Fruit fly (Drosophila melanogaster) whole organism, embryonic: ENCODE measurements around the gene AP-1mu.

Source experiments
- Awh ChIP-seq: fragments of 200-800 bp; sonication (Bioruptor generic); IDR thresholded peaks from 2 replicates; pipeline ENCODE4, ENCODE4 v1.3.6; 2022; ENCODE audit warnings: missing biosample characterization, missing genetic modification characterization
- CG14050 ChIP-seq: fragments of 200-800 bp; sonication (Bioruptor generic); IDR thresholded peaks from 3 replicates; pipeline ENCODE4 v1.3.6; 2022; ENCODE audit warnings: missing biosample characterization, missing genetic modification characterization
- CG16813 ChIP-seq: fragments of 200-800 bp; sonication (Bioruptor generic); IDR thresholded peaks from 3 replicates; pipeline ENCODE4 v1.3.6; 2022; ENCODE audit warnings: missing biosample characterization, missing genetic modification characterization; ENCODE audit not compliant: partially characterized antibody
- CG18476 ChIP-seq: fragments of 200-800 bp; sonication (Bioruptor generic); optimal IDR thresholded peaks from 2 replicates; lab custom pipeline; 2016; ENCODE audit warnings: missing biosample characterization, mild to moderate bottlenecking, missing genetic modification characterization
- CG7271 ChIP-seq: fragments of 200-800 bp; sonication (Bioruptor generic); optimal IDR thresholded peaks from 2 replicates; lab custom pipeline; 2018; ENCODE audit warnings: missing biosample characterization, mild to moderate bottlenecking, missing genetic modification characterization, moderate library complexity
- CG8924 ChIP-seq: fragments of 200-800 bp; optimal IDR thresholded peaks from 3 replicates; lab custom pipeline; 2019; ENCODE audit warnings: missing biosample characterization, mild to moderate bottlenecking, missing genetic modification characterization, moderate library complexity
- CG9609 ChIP-seq: fragments of 200-800 bp; sonication (Bioruptor generic); optimal IDR thresholded peaks from 3 replicates; lab custom pipeline; 2016; ENCODE audit warnings: missing biosample characterization, missing genetic modification characterization
- Hr78 ChIP-seq, 2 experiments: fragments of 200-800 bp in 1 of 2; fragments of >200 bp in 1 of 2; sonication (Bioruptor generic) in 1 of 2; optimal IDR thresholded peaks; 2 replicates each; lab custom pipeline; 2017 to 2019; ENCODE audit warnings: missing biosample characterization in 2 of 2, missing genetic modification characterization in 2 of 2, mild to moderate bottlenecking in 1 of 2, moderate library complexity in 1 of 2
- Lhr ChIP-seq: fragments of 200-800 bp; sonication (Bioruptor generic); optimal IDR thresholded peaks from 3 replicates; lab custom pipeline; 2017; ENCODE audit warnings: mild to moderate bottlenecking, missing biosample characterization, missing genetic modification reagents, missing genetic modification characterization
- maf-S ChIP-seq: fragments of 200-800 bp; sonication (Bioruptor generic); optimal IDR thresholded peaks from 2 replicates; lab custom pipeline; 2016; ENCODE audit warnings: missing biosample characterization, missing genetic modification characterization
- psq ChIP-seq: fragments of 200-800 bp; sonication (Bioruptor generic); optimal IDR thresholded peaks from 2 replicates; lab custom pipeline; 2017; ENCODE audit warnings: missing biosample characterization, missing genetic modification characterization
- shn ChIP-seq: fragments of 200-800 bp; sonication (Bioruptor generic); optimal IDR thresholded peaks from 3 replicates; lab custom pipeline; 2016; ENCODE audit warnings: missing biosample characterization, missing genetic modification characterization

dm6 chr3R:9571523-9571922, 12.2 kb upstream of the AP-1mu start, which contains the start of gene CG9396:
- no peak for TF ChIP-seq CG16813
- TF ChIP-seq CG14050 (GFP tag; lab: Robert Waterston, UW) = no peak
- no peak for TF ChIP-seq CG18476 (GFP tag; lab: Kevin White, UChicago)
- no peak for TF ChIP-seq CG9609
- TF ChIP-seq shn (GFP tag; lab: Kevin White, UChicago) = no peak
- no peak for TF ChIP-seq Hr78 (GFP tag; optimal IDR thresholded peaks at IDR 0.05; lab: Kevin White, UChicago)
- TF ChIP-seq CG7271 (tag; lab: Kevin White, UChicago) = no peak
- TF ChIP-seq psq = no peak
- no peak for TF ChIP-seq CG8924 (tag; lab: Kevin White, UChicago)
- no peak for TF ChIP-seq maf-S (GFP tag; lab: Kevin White, UChicago)
- TF ChIP-seq Awh (GFP tag; lab: Robert Waterston, UW) = no peak
- TF ChIP-seq Lhr (GFP tag; lab: Kevin White, UChicago) = no peak
